Worm (Caenorhabditis elegans) whole organism, L4 larva: ENCODE data around the gene Y57G11C.51.

Source experiments
- ZK546.5 ChIP-seq, 2 experiments: sonication (generic microtip); optimal IDR thresholded peaks; 2 replicates each; lab custom pipeline; 2017; ENCODE audit warnings: missing biosample characterization in 2 of 2, missing genetic modification characterization in 2 of 2
- ctbp-1 ChIP-seq: fragments of 200-800 bp; sonication (Bioruptor generic); IDR thresholded peaks from 2 replicates; pipeline ENCODE4 v1.3.6; 2022; ENCODE audit warnings: missing genetic modification reagents, missing genetic modification characterization, missing compliant biosample characterization
- lin-13 ChIP-seq: fragments of 150-350 bp; optimal IDR thresholded peaks from 2 replicates; lab custom pipeline; 2014; ENCODE audit warnings: missing biosample characterization, missing genetic modification reagents, missing genetic modification characterization
- lin-15B ChIP-seq: fragments of 150-350 bp; sonication (generic microtip); optimal IDR thresholded peaks from 3 replicates; lab custom pipeline; 2014; ENCODE audit warnings: missing biosample characterization, missing genetic modification characterization
- lsy-2 ChIP-seq, 2 experiments: fragments of 150-350 bp in 1 of 2; sonication (generic microtip) in 1 of 2; optimal IDR thresholded peaks; 2 replicates each; lab custom pipeline; 2014 to 2017; ENCODE audit warnings: missing biosample characterization in 2 of 2, missing genetic modification characterization in 2 of 2
- pha-4 ChIP-seq, 2 experiments: fragments of 150-350 bp in 1 of 2; fragments of 200-800 bp in 1 of 2; sonication (Bioruptor generic) in 1 of 2; IDR thresholded peaks in 1 of 2; optimal IDR thresholded peaks in 1 of 2; 2 replicates each; pipeline versions ENCODE4 v1.3.6 to Lab custom; 2014 to 2022; ENCODE audit warnings: missing genetic modification characterization in 2 of 2, missing genetic modification reagents in 2 of 2, missing biosample characterization in 1 of 2, missing compliant biosample characterization in 1 of 2
- snpc-4 ChIP-seq: fragments of 150-350 bp; optimal IDR thresholded peaks from 2 replicates; lab custom pipeline; 2014; ENCODE audit warnings: missing biosample characterization, missing genetic modification characterization
- ztf-11 ChIP-seq: fragments of 150-350 bp; optimal IDR thresholded peaks from 2 replicates; lab custom pipeline; 2014; ENCODE audit warnings: missing biosample characterization, missing genetic modification characterization

DNA sequence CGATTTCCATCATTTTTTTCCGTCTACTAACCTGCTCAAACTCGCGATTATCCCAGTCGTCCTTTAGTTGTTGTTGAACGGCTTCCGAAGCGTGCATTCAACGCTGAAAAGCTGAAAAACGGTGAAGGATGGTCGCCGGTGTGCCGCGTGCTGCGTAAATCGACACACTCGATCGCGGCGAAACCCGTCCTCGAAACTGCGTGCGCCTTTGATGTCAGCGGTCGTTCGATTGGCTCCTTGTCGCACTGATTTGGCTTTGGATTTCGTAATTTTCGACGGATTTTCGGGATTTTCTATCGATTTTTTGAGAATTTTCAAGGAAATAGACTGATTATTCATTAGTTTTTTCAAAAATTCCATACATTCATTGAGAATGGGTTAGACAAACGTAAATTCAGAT lies 23.0 kb upstream of the Y57G11C.51 start, which contains the start of the genes Y57G11C.1147 and nuo-3:
- no peak for TF ChIP-seq snpc-4
- no peak for TF ChIP-seq ztf-11
- no peak for TF ChIP-seq pha-4 (GFP tag; IDR thresholded peaks at IDR 0.05; lab: Robert Waterston, UW)
- no peak for TF ChIP-seq pha-4 (tag; optimal IDR thresholded peaks at IDR 0.05; lab: Kevin White, UChicago)
- TF ChIP-seq lin-13 (GFP tag; lab: Kevin White, UChicago) = no peak
- no peak for TF ChIP-seq lin-15B (tag; lab: Kevin White, UChicago)
- peak in 1 of 2 experiments; percentile 8 for TF ChIP-seq lsy-2 (tag; optimal IDR thresholded peaks at IDR 0.05; lab: Kevin White, UChicago)
- no peak for TF ChIP-seq ZK546.5 (tag; optimal IDR thresholded peaks at IDR 0.05; lab: Kevin White, UChicago)
- no peak for TF ChIP-seq ctbp-1 (GFP tag; lab: Robert Waterston, UW)
